Worm (Caenorhabditis elegans) whole organism, midembryonic: ENCODE measurements around the gene smrc-1.

ENCODE experiments used
- T22C8.4 ChIP-seq: fragments of 200-800 bp; sonication (Bioruptor generic); IDR thresholded peaks from 2 replicates; pipeline ENCODE4 v1.3.6; 2022; ENCODE audit warnings: missing genetic modification characterization, missing compliant biosample characterization
- cog-1 ChIP-seq: sonication (generic microtip); optimal IDR thresholded peaks from 2 replicates; lab custom pipeline; 2016; ENCODE audit warnings: missing genetic modification characterization, missing compliant biosample characterization
- flt-1 ChIP-seq: fragments of 200-800 bp; sonication (Bioruptor generic); IDR thresholded peaks from 2 replicates; pipeline ENCODE4 v1.3.6; 2022; ENCODE audit warnings: missing genetic modification characterization, missing compliant biosample characterization
- klf-2 ChIP-seq: fragments of 200-800 bp; sonication (Bioruptor generic); conservative IDR thresholded peaks from 2 replicates; pipeline ENCODE4 v1.3.6; 2022; ENCODE audit warnings: missing genetic modification reagents, missing genetic modification characterization, missing compliant biosample characterization
- med-1 ChIP-seq: sonication (generic microtip); optimal IDR thresholded peaks from 2 replicates; lab custom pipeline; 2017; ENCODE audit warnings: missing genetic modification characterization, mild to moderate bottlenecking, missing compliant biosample characterization, antibody characterized with exemption, missing genetic modification reagents; ENCODE audit not compliant: insufficient read depth
- ref-1 ChIP-seq: fragments of 200-800 bp; sonication (Bioruptor generic); conservative IDR thresholded peaks from 2 replicates; pipeline ENCODE4 v1.3.6; 2022; ENCODE audit warnings: missing genetic modification reagents, missing genetic modification characterization, missing compliant biosample characterization
- tab-1 ChIP-seq: fragments of 200-800 bp; sonication (Bioruptor generic); IDR thresholded peaks from 2 replicates; pipeline ENCODE4 v1.3.6; 2022; ENCODE audit warnings: missing genetic modification characterization, missing compliant biosample characterization
- ztf-23 ChIP-seq: fragments of 200-800 bp; sonication (Bioruptor generic); IDR thresholded peaks from 2 replicates; pipeline ENCODE4 v1.3.6; 2022; ENCODE audit warnings: missing genetic modification reagents, missing genetic modification characterization, missing compliant biosample characterization
- ztf-29 ChIP-seq: fragments of 200-800 bp; sonication (Bioruptor generic); IDR thresholded peaks from 2 replicates; pipeline ENCODE4 v1.3.6; 2022; ENCODE audit warnings: missing genetic modification reagents, missing genetic modification characterization, missing compliant biosample characterization

The smrc-1 gene

ce11 chrIII:6367712-6368111 lies 23.0 kb upstream of the smrc-1 start, which contains the start of the genes C56G2.15 and thoc-2:
TSS of gene C56G2.15 (minus strand) at chrIII:6367899.
TSS of gene thoc-2 (plus strand) at chrIII:6368042.
- TF ChIP-seq ztf-29 (GFP tag; lab: Robert Waterston, UW): no peak
- no peak for TF ChIP-seq T22C8.4 (GFP tag; lab: Robert Waterston, UW)
- TF ChIP-seq cog-1: no peak
- no peak for TF ChIP-seq klf-2
- TF ChIP-seq ztf-23 (GFP tag; lab: Robert Waterston, UW): no peak
- no peak for TF ChIP-seq ref-1
- no peak for TF ChIP-seq med-1 (GFP tag; lab: Kevin White, UChicago)
- no peak for TF ChIP-seq flt-1 (GFP tag; lab: Robert Waterston, UW)
- no peak for TF ChIP-seq tab-1

ce11 chrIII:6368524-6368923 lies 22.2 kb upstream of the smrc-1 start:
- no peak for TF ChIP-seq tab-1
- TF ChIP-seq flt-1 (GFP tag; lab: Robert Waterston, UW): no peak
- no peak for TF ChIP-seq ref-1
- no peak for TF ChIP-seq T22C8.4 (GFP tag; lab: Robert Waterston, UW)
- TF ChIP-seq klf-2: no peak
- no peak for TF ChIP-seq ztf-23 (GFP tag; lab: Robert Waterston, UW)
- TF ChIP-seq ztf-29 (GFP tag; lab: Robert Waterston, UW): no peak
- TF ChIP-seq med-1 (GFP tag; lab: Kevin White, UChicago): no peak
- TF ChIP-seq cog-1: no peak

ce11 chrIII:6373850-6374474 lies 16.8 kb upstream of the smrc-1 start:
- TF ChIP-seq klf-2 (no peak), ztf-29 (GFP tag; lab: Robert Waterston, UW) (no peak), T22C8.4 (GFP tag; lab: Robert Waterston, UW) (no peak), ref-1 (no peak), med-1 (GFP tag; lab: Kevin White, UChicago) (no peak), ztf-23 (GFP tag; lab: Robert Waterston, UW) (no peak), flt-1 (GFP tag; lab: Robert Waterston, UW) (no peak), cog-1 (no peak), tab-1 (no peak)

- TF ChIP-seq ztf-29 (GFP tag; lab: Robert Waterston, UW) (no peak), flt-1 (GFP tag; lab: Robert Waterston, UW) (peak; percentile 72), ref-1 (no peak), cog-1 (peak; percentile 65)
Observed at ce11 chrIII:6374947-6375415, 15.8 kb upstream of the smrc-1 start, which contains the start of the genes rps-13 and nfx-1. TSS of gene rps-13 (minus strand) at chrIII:6374997. TSS of gene nfx-1 (plus strand) at chrIII:6375379.

ce11 chrIII:6379129-6379528 lies 11.6 kb upstream of the smrc-1 start, which contains the start of gene C16A3.6:
TSS of gene C16A3.6 (plus strand) at chrIII:6379212.
- TF ChIP-seq flt-1 (GFP tag; lab: Robert Waterston, UW): peak; percentile 63; the same call in 1 of the 2 replicates
- TF ChIP-seq klf-2: no peak
- TF ChIP-seq ztf-23 (GFP tag; lab: Robert Waterston, UW): no peak

ce11 chrIII:6380472-6380871 lies 10.3 kb upstream of the smrc-1 start, which contains the start of gene C16A3.5:
TSS of gene C16A3.5 (plus strand) at chrIII:6380772.
- TF ChIP-seq ref-1 (no peak), ztf-29 (GFP tag; lab: Robert Waterston, UW) (no peak), T22C8.4 (GFP tag; lab: Robert Waterston, UW) (no peak), tab-1 (no peak), ztf-23 (GFP tag; lab: Robert Waterston, UW) (no peak)

ce11 chrIII:6381584-6382391 lies 9.0 kb upstream of the smrc-1 start, which contains the start of gene znf-622:
TSS of gene znf-622 (plus strand) at chrIII:6381634.
- no peak for TF ChIP-seq ref-1
- TF ChIP-seq ztf-29 (GFP tag; lab: Robert Waterston, UW): no peak
- TF ChIP-seq tab-1: no peak
- TF ChIP-seq med-1 (GFP tag; lab: Kevin White, UChicago): no peak
- TF ChIP-seq cog-1: no peak
- no peak for TF ChIP-seq T22C8.4 (GFP tag; lab: Robert Waterston, UW)
- no peak for TF ChIP-seq klf-2
- TF ChIP-seq flt-1 (GFP tag; lab: Robert Waterston, UW): no peak
- no peak for TF ChIP-seq ztf-23 (GFP tag; lab: Robert Waterston, UW)

ce11 chrIII:6382987-6383602 lies 7.6 kb upstream of the smrc-1 start, which contains the start of gene let-716:
TSS of gene let-716 (plus strand) at chrIII:6383552.
- TF ChIP-seq med-1 (GFP tag; lab: Kevin White, UChicago): no peak
- no peak for TF ChIP-seq ztf-29 (GFP tag; lab: Robert Waterston, UW)
- no peak for TF ChIP-seq cog-1

ce11 chrIII:6389533-6389932 lies 1.2 kb upstream of the smrc-1 start, which contains the start of gene C16A3.2:
TSS of gene C16A3.2 (plus strand) at chrIII:6389833.
- no peak for TF ChIP-seq klf-2
- TF ChIP-seq flt-1 (GFP tag; lab: Robert Waterston, UW): no peak
- TF ChIP-seq ztf-29 (GFP tag; lab: Robert Waterston, UW): no peak
- no peak for TF ChIP-seq ref-1
- TF ChIP-seq cog-1: no peak
- TF ChIP-seq med-1 (GFP tag; lab: Kevin White, UChicago): no peak
- TF ChIP-seq tab-1: no peak
- no peak for TF ChIP-seq ztf-23 (GFP tag; lab: Robert Waterston, UW)
- TF ChIP-seq T22C8.4 (GFP tag; lab: Robert Waterston, UW): no peak
